Worm (Caenorhabditis elegans): ENCODE measurements around the gene npr-6.

The npr-6 gene

ce11 chrX:10319653-10320052, 34.1 kb upstream of the npr-6 start:
- peak in 1 of 2 experiments; percentile 65 for TF ChIP-seq unc-62 (GFP tag; optimal IDR thresholded peaks at IDR 0.05 in 1 of 2)
- no peak for TF ChIP-seq unc-62 (tag; optimal IDR thresholded peaks at IDR 0.05)
- TF ChIP-seq F37D6.2 (tag; optimal IDR thresholded peaks at IDR 0.05), result no peak
- no peak for TF ChIP-seq lin-15B (tag; optimal IDR thresholded peaks at IDR 0.05)
- TF ChIP-seq madf-9 (GFP tag; conservative IDR thresholded peaks at IDR 0.05), result no peak

- no peak for TF ChIP-seq pha-4 (GFP tag; IDR thresholded peaks at IDR 0.05)
- TF ChIP-seq pha-4 (tag; optimal IDR thresholded peaks at IDR 0.05), result no peak
- no peak for TF ChIP-seq lim-7 (GFP tag; IDR thresholded peaks at IDR 0.05)
- no peak for TF ChIP-seq ZK546.5 (tag; optimal IDR thresholded peaks at IDR 0.05)
- peak; percentile 68 for TF ChIP-seq aha-1 (tag)
- TF ChIP-seq madf-9 (GFP tag; conservative IDR thresholded peaks at IDR 0.05), result no peak
These were observed 32.9 kb upstream of the npr-6 start for ce11 chrX:10318437-10318836.

DNA sequence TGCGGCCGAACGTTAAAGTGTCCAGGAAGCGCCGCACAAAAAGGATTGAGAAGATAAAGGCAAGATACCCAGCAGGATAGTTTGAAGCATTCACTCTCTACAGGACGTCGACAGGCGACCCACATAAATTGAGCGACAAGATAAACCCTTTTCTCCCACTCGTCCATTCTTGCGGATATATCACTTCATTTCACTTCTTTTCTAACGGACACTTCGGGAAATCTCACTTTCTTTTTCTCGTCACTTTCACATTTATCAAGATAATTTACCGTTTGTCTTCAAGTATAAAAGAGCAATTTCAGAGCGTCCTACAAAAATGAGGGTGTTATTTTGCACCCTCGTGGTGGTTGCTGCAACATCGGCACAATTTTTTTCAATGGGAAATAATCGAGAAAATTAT, 32.0 kb upstream of the npr-6 start, which contains the start of gene R07E3.6:
TSS of gene R07E3.6 (plus strand) at position 158 of the 400 bp plus-strand sequence.
- TF ChIP-seq zfp-2 (tag; optimal IDR thresholded peaks at IDR 0.05) (no peak), unc-62 (GFP tag; optimal IDR thresholded peaks at IDR 0.05 in 1 of 2) (peak in 1 of 2 experiments; percentile 34), unc-62 (tag; optimal IDR thresholded peaks at IDR 0.05) (no peak)

DNA sequence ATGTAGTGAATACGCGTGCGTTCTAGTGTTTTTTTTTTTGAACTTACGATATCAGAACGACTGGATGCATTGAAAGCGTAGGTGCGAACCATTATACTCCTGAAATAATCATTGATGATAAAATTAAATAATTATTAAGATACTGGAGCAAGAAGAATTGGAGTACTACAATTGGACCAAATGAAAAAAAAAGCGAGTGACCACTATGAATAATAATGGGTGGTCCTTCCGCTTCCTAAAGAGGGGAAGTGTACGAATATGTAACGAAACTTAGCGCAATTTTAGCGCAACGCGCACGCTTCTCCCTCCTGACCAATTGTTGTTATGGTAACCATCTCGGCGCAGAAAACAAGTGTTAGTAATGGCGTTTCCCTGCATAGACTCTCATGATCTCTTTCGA, 30.4 kb upstream of the npr-6 start, which contains the start of gene F41E7.9:
TSS of gene F41E7.9 (minus strand) at position 101 of the 400 bp plus-strand sequence.
- TF ChIP-seq tra-1 (GFP tag; IDR thresholded peaks at IDR 0.05) (no peak), lin-29 (GFP tag; IDR thresholded peaks at IDR 0.05) (no peak), ceh-82 (tag; optimal IDR thresholded peaks at IDR 0.05) (no peak), spr-1 (tag; optimal IDR thresholded peaks at IDR 0.05) (no peak), unc-39 (tag; optimal IDR thresholded peaks at IDR 0.05) (no peak), R02D3.7 (tag; optimal IDR thresholded peaks at IDR 0.05) (no peak), tag-97 (GFP tag; IDR thresholded peaks at IDR 0.05) (no peak), nhr-102 (tag; optimal IDR thresholded peaks at IDR 0.05) (no peak), vab-7 (GFP tag; IDR thresholded peaks at IDR 0.05) (no peak), attf-4 (tag; optimal IDR thresholded peaks at IDR 0.05) (no peak), mxl-2 (GFP tag; conservative IDR thresholded peaks at IDR 0.05) (no peak), nhr-10 (tag; optimal IDR thresholded peaks at IDR 0.05) (no peak), ZK337.2 (GFP tag; IDR thresholded peaks at IDR 0.05) (no peak), duxl-1 (tag; optimal IDR thresholded peaks at IDR 0.05; ENCODE audit: poor library complexity) (no peak), php-3 (GFP tag; IDR thresholded peaks at IDR 0.05) (no peak), spr-3 (GFP tag; optimal IDR thresholded peaks at IDR 0.05) (no peak), ztf-11 (tag; optimal IDR thresholded peaks at IDR 0.05) (no peak)

ce11 chrX:10310366-10310765, 24.8 kb upstream of the npr-6 start, which contains the start of gene F41E7.6:
Gene F41E7.6 (minus strand): TSS chrX:10310466.
- no peak for TF ChIP-seq php-3 (GFP tag; IDR thresholded peaks at IDR 0.05)
- TF ChIP-seq zfp-2 (tag; optimal IDR thresholded peaks at IDR 0.05), result no peak
- no peak for TF ChIP-seq aha-1 (tag)
- no peak for TF ChIP-seq zip-11 (GFP tag; IDR thresholded peaks at IDR 0.05)
- TF ChIP-seq Y75B8A.6 (GFP tag; IDR thresholded peaks at IDR 0.05), result no peak
- TF ChIP-seq F26F4.8 (GFP tag; conservative IDR thresholded peaks at IDR 0.05), result no peak
- no peak for TF ChIP-seq nhr-28 (tag; optimal IDR thresholded peaks at IDR 0.05)
- TF ChIP-seq T20F7.1 (GFP tag; optimal IDR thresholded peaks at IDR 0.05), result no peak
- TF ChIP-seq F37D6.2 (tag; optimal IDR thresholded peaks at IDR 0.05), result no peak
- TF ChIP-seq mdl-1 (tag; optimal IDR thresholded peaks at IDR 0.05), result no peak
- no peak for TF ChIP-seq lsy-2 (tag; optimal IDR thresholded peaks at IDR 0.05)
- no peak for TF ChIP-seq F44E2.7 (GFP tag; IDR thresholded peaks at IDR 0.05)
